Fruit fly (Drosophila melanogaster) ovary, adult (tissue): ENCODE measurements around the gene zormin.

Source experiments
- CG17801 ChIP-seq: fragments of 200-800 bp; optimal IDR thresholded peaks from 2 replicates; lab custom pipeline; 2019; ENCODE audit warnings: missing biosample characterization, mild to moderate bottlenecking, missing genetic modification characterization, moderate library complexity; ENCODE audit not compliant: partially characterized antibody

Gene zormin

dm6 chr3L:2151588-2152372 lies at the start of gene zormin:
zormin (minus strand) TSS chr3L:2151700.
- TF ChIP-seq CG17801 (GFP tag; lab: Kevin White, UChicago) = no peak

- no peak for TF ChIP-seq CG17801 (GFP tag; lab: Kevin White, UChicago)
Measured at dm6 chr3L:2196713-2197112, 45.2 kb upstream of the zormin start, which contains the start of gene CG8960. CG8960 (plus strand) TSS chr3L:2197013.

dm6 chr3L:2191994-2192450 lies 40.5 kb upstream of the zormin start, which contains the start of gene CG5707:
CG5707 (minus strand) TSS chr3L:2192221.
- TF ChIP-seq CG17801 (GFP tag; lab: Kevin White, UChicago) = peak; percentile 19

dm6 chr3L:2191512-2191911 lies 40.0 kb upstream of the zormin start:
- TF ChIP-seq CG17801 (GFP tag; lab: Kevin White, UChicago) = no peak

- no peak for TF ChIP-seq CG17801 (GFP tag; lab: Kevin White, UChicago)
Measured at dm6 chr3L:2185630-2186029, 34.1 kb upstream of the zormin start, which contains the start of gene CG13810. CG13810 (plus strand) TSS chr3L:2185930.

dm6 chr3L:2174232-2174631 lies 22.7 kb upstream of the zormin start, which contains the start of gene CG15820:
CG15820 (minus strand) TSS chr3L:2174332.
- TF ChIP-seq CG17801 (GFP tag; lab: Kevin White, UChicago) = no peak

dm6 chr3L:2170885-2171526 lies 19.5 kb upstream of the zormin start, which contains the start of gene CG5704:
CG5704 (minus strand) TSS chr3L:2170971.
- no peak for TF ChIP-seq CG17801 (GFP tag; lab: Kevin White, UChicago)

- peak; percentile 3 for TF ChIP-seq CG17801 (GFP tag; lab: Kevin White, UChicago)
Measured at dm6 chr3L:2168954-2169353, 17.5 kb upstream of the zormin start, which contains the start of gene CG15879. CG15879 (minus strand) TSS chr3L:2169108.

- no peak for TF ChIP-seq CG17801 (GFP tag; lab: Kevin White, UChicago)
Measured at dm6 chr3L:2166776-2167175, 15.3 kb upstream of the zormin start.

dm6 chr3L:2164805-2165204 lies 13.3 kb upstream of the zormin start:
- TF ChIP-seq CG17801 (GFP tag; lab: Kevin White, UChicago) = no peak

- no peak for TF ChIP-seq CG17801 (GFP tag; lab: Kevin White, UChicago)
Measured at dm6 chr3L:2164031-2164537, 12.6 kb upstream of the zormin start.

dm6 chr3L:2163608-2164007 lies 12.1 kb upstream of the zormin start, which contains the start of gene CG15822:
CG15822 (minus strand) TSS chr3L:2163863.
- TF ChIP-seq CG17801 (GFP tag; lab: Kevin White, UChicago) = no peak

dm6 chr3L:2162623-2163022 lies 11.1 kb upstream of the zormin start:
- TF ChIP-seq CG17801 (GFP tag; lab: Kevin White, UChicago) = no peak

- no peak for TF ChIP-seq CG17801 (GFP tag; lab: Kevin White, UChicago)
Measured at dm6 chr3L:2162019-2162418, 10.5 kb upstream of the zormin start.

- no peak for TF ChIP-seq CG17801 (GFP tag; lab: Kevin White, UChicago)
Measured at dm6 chr3L:2159817-2160216, 8.3 kb upstream of the zormin start.
